Fruit fly (Drosophila melanogaster): ENCODE measurements around the gene capt.

Gene capt

dm6 chr2L:1172704-1173107 lies 14.6 kb upstream of the capt start, which contains the start of the genes Charon and CG4887 (continued):
- TF ChIP-seq slbo (GFP tag; IDR thresholded peaks at IDR 0.05) (peak; percentile 92), CG4360 (GFP tag; IDR thresholded peaks at IDR 0.05) (no peak), tgo (GFP tag; IDR thresholded peaks at IDR 0.05) (peak; percentile 84), vvl (GFP tag; IDR thresholded peaks at IDR 0.05) (peak; percentile 86), Xbp1 (GFP tag; optimal IDR thresholded peaks at IDR 0.05) (peak; percentile 89), so (GFP tag; IDR thresholded peaks at IDR 0.05) (peak; percentile 11; the same call in 1 of the 3 replicates), CG18764 (GFP tag; optimal IDR thresholded peaks at IDR 0.05) (no peak), CG7745 (tag; optimal IDR thresholded peaks at IDR 0.05) (no peak), seq (GFP tag; IDR thresholded peaks at IDR 0.05) (peak; percentile 69), ap (GFP tag; IDR thresholded peaks at IDR 0.05) (peak; percentile 51), Dbx (GFP tag; IDR thresholded peaks at IDR 0.05) (peak; percentile 89), Ada2b (GFP tag; IDR thresholded peaks at IDR 0.05) (peak; percentile 65), CG18619 (GFP tag; optimal IDR thresholded peaks at IDR 0.05) (peak; percentile 66), Side (GFP tag; optimal IDR thresholded peaks at IDR 0.05) (peak; percentile 85), gcm (GFP tag; optimal IDR thresholded peaks at IDR 0.05) (no peak), Med (GFP tag) (peak; percentile 96), ind (GFP tag; optimal IDR thresholded peaks at IDR 0.05) (peak; percentile 88), dmrt11E (tag; optimal IDR thresholded peaks at IDR 0.05) (peak; percentile 70), pum (GFP tag; optimal IDR thresholded peaks at IDR 0.05) (peak; percentile 90), org-1 (GFP tag; optimal IDR thresholded peaks at IDR 0.05) (peak; percentile 51), Ravus (GFP tag; IDR thresholded peaks at IDR 0.05) (no peak; the same call in 1 of the 2 replicates), CG31224 (GFP tag; IDR thresholded peaks at IDR 0.05) (peak; percentile 55; the same call in 1 of the 2 replicates), sim (GFP tag; IDR thresholded peaks at IDR 0.05) (no peak), ara (GFP tag; IDR thresholded peaks at IDR 0.05) (peak; percentile 75; the same call in 1 of the 2 replicates), mld (GFP tag; IDR thresholded peaks at IDR 0.05; ENCODE audit: partially characterized antibody) (no peak), gt (GFP tag; IDR thresholded peaks at IDR 0.05) (peak; percentile 49; the same call in 1 of the 2 replicates), ro (GFP tag; IDR thresholded peaks at IDR 0.05) (peak; percentile 68), Bteb2 (GFP tag; optimal IDR thresholded peaks at IDR 0.05) (peak; percentile 71), da (GFP tag; optimal IDR thresholded peaks at IDR 0.05) (peak; percentile 40), lab (GFP tag; optimal IDR thresholded peaks at IDR 0.05) (no peak), GATAe (GFP tag; conservative IDR thresholded peaks at IDR 0.05) (peak; percentile 35; the same call in 1 of the 2 replicates), CG2129 (GFP tag; IDR thresholded peaks at IDR 0.05; ENCODE audit: partially characterized antibody) (peak; percentile 41; the same call in 1 of the 2 replicates), klu (GFP tag; IDR thresholded peaks at IDR 0.05) (peak; percentile 68; the same call in 1 of the 2 replicates), stwl (tag; optimal IDR thresholded peaks at IDR 0.05) (peak; percentile 77), CG6683 (GFP tag; optimal IDR thresholded peaks at IDR 0.05) (peak; percentile 66), CG18476 (GFP tag; optimal IDR thresholded peaks at IDR 0.05) (no peak), knrl (GFP tag; IDR thresholded peaks at IDR 0.05; ENCODE audit: partially characterized antibody) (peak; percentile 85; the same call in 2 of the 3 replicates), jumu (GFP tag; optimal IDR thresholded peaks at IDR 0.05) (peak; percentile 89), emc (GFP tag; optimal IDR thresholded peaks at IDR 0.05) (peak; percentile 17), CG8290 (GFP tag; optimal IDR thresholded peaks at IDR 0.05) (peak; percentile 86), CG8290 (tag; optimal IDR thresholded peaks at IDR 0.05) (peak in 1 of 2 experiments; percentile 32), br (optimal IDR thresholded peaks at IDR 0.05) (no peak), usp (GFP tag; optimal IDR thresholded peaks at IDR 0.05) (no peak), hkb (optimal IDR thresholded peaks at IDR 0.05) (no peak), hkb (GFP tag; IDR thresholded peaks at IDR 0.05) (peak; percentile 76), CG16815 (GFP tag; optimal IDR thresholded peaks at IDR 0.05) (peak; percentile 61), ems (GFP tag; optimal IDR thresholded peaks at IDR 0.05) (peak; percentile 88), ewg (GFP tag; optimal IDR thresholded peaks at IDR 0.05) (peak; percentile 61), Abd-B (GFP tag; optimal IDR thresholded peaks at IDR 0.05) (peak; percentile 87), CHES-1-like (GFP tag; optimal IDR thresholded peaks at IDR 0.05) (peak; percentile 91), CG9876 (GFP tag; optimal IDR thresholded peaks at IDR 0.05) (peak; percentile 71), p53 (GFP tag; optimal IDR thresholded peaks at IDR 0.05) (peak; percentile 4)
